Worm (Caenorhabditis elegans): ENCODE results near the gene cutc-1.

Gene cutc-1

DNA sequence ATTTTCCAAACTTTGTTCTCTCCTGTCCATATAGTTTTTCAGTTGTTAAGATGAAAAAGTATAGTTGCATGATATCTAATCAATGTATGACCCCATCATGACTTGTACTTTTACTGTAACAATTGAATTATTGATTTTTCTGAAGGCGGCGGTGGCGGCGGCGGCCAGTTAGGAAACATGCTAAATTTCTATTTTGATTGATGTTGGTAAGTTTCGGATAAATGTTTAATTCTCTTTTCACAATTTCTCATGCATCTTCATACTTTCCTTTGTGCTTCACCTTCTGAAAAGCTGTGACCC is 14.5 kb upstream of the cutc-1 start, which contains the start of gene sor-1:
TSS of gene sor-1 (plus strand) at position 201 of the 300 bp plus-strand sequence.
- no peak for TF ChIP-seq ceh-36 (tag; optimal IDR thresholded peaks at IDR 0.05)
- no peak for TF ChIP-seq tbx-37 (GFP tag; conservative IDR thresholded peaks at IDR 0.05)
- no peak for TF ChIP-seq hmg-4 (GFP tag; optimal IDR thresholded peaks at IDR 0.05)
- TF ChIP-seq ceh-13 (GFP tag; optimal IDR thresholded peaks at IDR 0.05) = no peak
- TF ChIP-seq ama-1 (optimal IDR thresholded peaks at IDR 0.05) = no peak
- TF ChIP-seq B0310.2 (tag; optimal IDR thresholded peaks at IDR 0.05) = no peak
- no peak for TF ChIP-seq F13C5.2 (tag; optimal IDR thresholded peaks at IDR 0.05)
- no peak for TF ChIP-seq flt-1 (GFP tag; IDR thresholded peaks at IDR 0.05)
- TF ChIP-seq scrt-1 (GFP tag; IDR thresholded peaks at IDR 0.05) = no peak
- TF ChIP-seq aly-1 (tag; optimal IDR thresholded peaks at IDR 0.05) = no peak
- TF ChIP-seq hnd-1 (tag; optimal IDR thresholded peaks at IDR 0.05) = no peak

DNA sequence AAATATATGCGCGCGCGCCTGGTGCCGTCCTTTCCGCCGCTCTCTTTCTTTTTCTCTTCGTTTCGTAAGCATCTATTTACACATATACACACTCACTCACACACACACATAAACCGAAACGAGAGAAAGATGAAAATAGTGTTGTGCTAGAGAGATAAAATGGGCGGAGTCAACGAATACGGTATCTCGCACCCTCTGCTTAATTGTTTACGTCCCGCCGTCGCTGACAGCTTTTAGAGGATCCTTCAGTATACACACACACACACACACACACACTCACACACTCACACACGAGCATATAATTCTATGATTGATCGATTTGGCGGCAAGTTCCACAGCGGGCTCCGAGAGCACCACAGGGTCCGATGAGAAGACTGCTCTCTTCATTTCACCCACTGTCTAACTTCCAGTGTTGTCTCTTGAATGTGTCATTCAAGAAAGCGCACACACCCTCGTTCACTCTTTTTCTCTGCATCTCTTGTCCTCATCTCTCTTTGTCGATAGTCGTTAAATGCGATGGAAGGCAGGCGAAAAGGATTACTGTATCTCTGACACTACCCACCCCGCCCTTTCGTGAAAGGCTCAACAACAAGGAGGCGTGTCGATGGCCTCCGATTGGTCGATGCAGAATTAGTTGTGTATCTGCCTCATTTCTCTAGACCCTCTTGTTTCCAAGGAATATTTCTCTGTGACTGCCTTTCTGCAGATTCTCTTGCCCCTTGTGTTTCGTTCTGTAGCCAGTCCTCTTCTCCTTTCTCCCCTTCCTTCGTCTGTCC is 14.0 kb upstream of the cutc-1 start:
- no peak for TF ChIP-seq tbx-37 (GFP tag; conservative IDR thresholded peaks at IDR 0.05)
- 0 out of 2 replicates have a peak, but pooled peaks have one; percentile 2 for TF ChIP-seq flt-1 (GFP tag; IDR thresholded peaks at IDR 0.05)
- TF ChIP-seq hmg-4 (GFP tag; optimal IDR thresholded peaks at IDR 0.05) = peak; percentile 47
- TF ChIP-seq F13C5.2 (tag; optimal IDR thresholded peaks at IDR 0.05) = peak; percentile 15
- peak; percentile 26 for TF ChIP-seq B0310.2 (tag; optimal IDR thresholded peaks at IDR 0.05)
- no peak for TF ChIP-seq ceh-36 (tag; optimal IDR thresholded peaks at IDR 0.05)

DNA sequence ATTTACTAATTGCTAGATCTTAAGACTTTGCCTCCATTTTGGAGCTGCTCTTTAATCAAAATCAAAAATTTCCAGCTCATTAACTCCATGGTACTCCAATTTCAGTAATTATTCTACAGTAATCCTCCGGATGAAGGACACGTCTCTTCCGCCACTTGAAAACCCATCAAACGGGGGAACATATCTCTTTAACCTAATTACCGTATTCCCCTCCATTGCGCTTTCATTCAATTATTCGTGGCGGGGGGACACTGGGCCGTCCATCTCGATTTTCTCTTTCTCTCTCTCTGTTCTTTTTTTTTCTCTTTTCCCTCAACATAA is 13.4 kb upstream of the cutc-1 start:
- no peak for TF ChIP-seq hmg-4 (GFP tag; optimal IDR thresholded peaks at IDR 0.05)

DNA sequence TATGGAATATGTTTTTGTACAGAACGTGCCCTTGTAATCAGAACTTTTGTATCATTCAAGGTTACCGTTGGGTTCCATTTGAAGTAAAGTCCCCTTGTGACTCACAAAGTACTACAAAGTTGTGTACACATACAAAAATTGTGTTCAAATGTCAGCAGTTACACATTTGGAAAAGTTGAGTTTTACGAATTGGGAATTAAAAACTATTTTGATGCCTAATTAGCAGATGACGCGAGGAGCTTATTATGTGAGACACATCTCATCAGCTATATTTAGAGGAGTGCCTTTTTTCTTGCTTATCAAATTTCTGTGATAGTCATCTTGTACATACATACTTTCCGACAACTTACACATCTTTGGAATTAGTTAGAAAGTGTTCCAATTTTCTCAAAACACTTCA is 10.1 kb upstream of the cutc-1 start:
- TF ChIP-seq F13C5.2 (tag; optimal IDR thresholded peaks at IDR 0.05) = no peak
- no peak for TF ChIP-seq scrt-1 (GFP tag; IDR thresholded peaks at IDR 0.05)
- no peak for TF ChIP-seq tra-4 (tag; optimal IDR thresholded peaks at IDR 0.05)
- TF ChIP-seq pes-1 (GFP tag; IDR thresholded peaks at IDR 0.05) = no peak
- TF ChIP-seq hmbx-1 (tag; optimal IDR thresholded peaks at IDR 0.05) = no peak
- no peak for TF ChIP-seq hnd-1 (tag; optimal IDR thresholded peaks at IDR 0.05)
- TF ChIP-seq ceh-36 (tag; optimal IDR thresholded peaks at IDR 0.05) = no peak
- TF ChIP-seq ceh-13 (GFP tag; optimal IDR thresholded peaks at IDR 0.05) = no peak
- no peak for TF ChIP-seq B0310.2 (tag; optimal IDR thresholded peaks at IDR 0.05)
- TF ChIP-seq flt-1 (GFP tag; IDR thresholded peaks at IDR 0.05) = no peak
- no peak for TF ChIP-seq hmg-4 (GFP tag; optimal IDR thresholded peaks at IDR 0.05)
- no peak for TF ChIP-seq ama-1 (optimal IDR thresholded peaks at IDR 0.05)
- TF ChIP-seq ets-7 (tag; optimal IDR thresholded peaks at IDR 0.05) = no peak
- TF ChIP-seq tbx-37 (GFP tag; conservative IDR thresholded peaks at IDR 0.05) = no peak
- no peak for TF ChIP-seq tbx-11 (GFP tag; IDR thresholded peaks at IDR 0.05)
- no peak for TF ChIP-seq sea-1 (GFP tag; conservative IDR thresholded peaks at IDR 0.05)
- TF ChIP-seq aly-1 (tag; optimal IDR thresholded peaks at IDR 0.05) = no peak

DNA sequence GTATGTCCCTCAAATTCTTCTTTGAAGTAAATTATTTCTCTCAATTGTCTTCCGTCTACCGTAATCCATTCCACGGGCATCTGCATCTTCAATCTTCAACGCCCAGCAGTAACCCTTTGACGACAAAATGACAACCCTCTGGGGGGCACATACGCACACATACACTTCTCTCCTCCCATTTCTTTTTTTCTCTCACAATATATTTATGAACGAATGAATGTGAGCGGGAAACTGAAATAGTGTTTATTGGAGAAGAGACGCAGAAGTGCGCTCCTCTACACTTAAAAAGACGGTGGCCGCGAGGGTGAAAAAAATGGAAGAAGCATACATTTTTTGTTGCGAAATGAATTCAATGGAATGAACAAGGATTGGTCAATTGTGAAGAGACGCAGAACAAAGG is 8.6 kb upstream of the cutc-1 start:
- TF ChIP-seq hmg-4 (GFP tag; optimal IDR thresholded peaks at IDR 0.05) (peak; percentile 45), B0310.2 (tag; optimal IDR thresholded peaks at IDR 0.05) (no peak), pes-1 (GFP tag; IDR thresholded peaks at IDR 0.05) (0 out of 2 replicates have a peak, but pooled peaks have one; percentile 43), F13C5.2 (tag; optimal IDR thresholded peaks at IDR 0.05) (peak; percentile 13)

DNA sequence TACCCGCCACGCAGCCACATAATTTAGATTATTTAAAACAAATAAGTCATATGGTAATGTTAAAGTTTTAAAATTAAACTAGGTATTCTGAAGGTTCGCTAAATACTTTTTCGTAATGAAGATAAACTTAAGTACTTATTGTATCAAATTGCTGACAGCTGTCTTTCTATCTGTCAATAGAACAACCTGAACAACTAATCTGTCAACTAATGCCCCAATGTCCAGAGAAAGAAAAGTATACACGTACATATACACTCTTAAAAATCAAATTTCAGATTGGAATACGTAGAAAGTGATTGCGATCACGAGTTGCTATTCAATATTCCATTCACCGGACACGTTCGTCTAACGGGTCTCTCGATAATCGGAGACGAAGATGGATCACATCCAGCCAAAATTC is 7.3 kb upstream of the cutc-1 start:
- no peak for TF ChIP-seq ama-1 (optimal IDR thresholded peaks at IDR 0.05)
- TF ChIP-seq B0310.2 (tag; optimal IDR thresholded peaks at IDR 0.05) = no peak
- no peak for TF ChIP-seq flt-1 (GFP tag; IDR thresholded peaks at IDR 0.05)
- TF ChIP-seq ceh-36 (tag; optimal IDR thresholded peaks at IDR 0.05) = no peak
- no peak for TF ChIP-seq aly-1 (tag; optimal IDR thresholded peaks at IDR 0.05)
- no peak for TF ChIP-seq F13C5.2 (tag; optimal IDR thresholded peaks at IDR 0.05)
- TF ChIP-seq hnd-1 (tag; optimal IDR thresholded peaks at IDR 0.05) = no peak

DNA sequence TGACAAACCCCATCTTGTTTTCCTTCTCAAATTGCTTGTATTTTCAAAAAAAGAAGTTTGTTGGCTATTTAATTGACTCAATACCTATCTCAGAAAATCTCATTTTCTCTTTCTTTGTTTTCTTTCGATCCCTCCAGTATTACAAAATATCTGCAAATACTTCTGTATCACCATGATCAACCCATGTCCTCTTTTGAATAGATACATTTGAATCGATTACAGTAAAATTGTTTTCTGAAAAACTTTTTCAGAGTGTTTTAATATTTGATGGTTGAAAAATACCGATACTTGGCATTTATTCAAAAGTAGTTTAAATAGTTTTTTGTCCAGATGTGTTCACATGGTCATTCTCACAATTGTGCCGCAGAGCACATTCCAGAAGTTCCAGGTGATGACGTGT is 5.8 kb upstream of the cutc-1 start, which contains the start of gene ZK353.9:
TSS of gene ZK353.9 (plus strand) at position 331 of the 400 bp plus-strand sequence.
- TF ChIP-seq tbx-11 (GFP tag; IDR thresholded peaks at IDR 0.05) (no peak), pes-1 (GFP tag; IDR thresholded peaks at IDR 0.05) (no peak), ets-7 (tag; optimal IDR thresholded peaks at IDR 0.05) (no peak), B0310.2 (tag; optimal IDR thresholded peaks at IDR 0.05) (no peak), flt-1 (GFP tag; IDR thresholded peaks at IDR 0.05) (no peak), tra-4 (tag; optimal IDR thresholded peaks at IDR 0.05) (no peak), hnd-1 (tag; optimal IDR thresholded peaks at IDR 0.05) (no peak), scrt-1 (GFP tag; IDR thresholded peaks at IDR 0.05) (no peak), aly-1 (tag; optimal IDR thresholded peaks at IDR 0.05) (no peak), ceh-36 (tag; optimal IDR thresholded peaks at IDR 0.05) (no peak), hmbx-1 (tag; optimal IDR thresholded peaks at IDR 0.05) (no peak), ceh-13 (GFP tag; optimal IDR thresholded peaks at IDR 0.05) (no peak), F13C5.2 (tag; optimal IDR thresholded peaks at IDR 0.05) (no peak), hmg-4 (GFP tag; optimal IDR thresholded peaks at IDR 0.05) (no peak)

DNA sequence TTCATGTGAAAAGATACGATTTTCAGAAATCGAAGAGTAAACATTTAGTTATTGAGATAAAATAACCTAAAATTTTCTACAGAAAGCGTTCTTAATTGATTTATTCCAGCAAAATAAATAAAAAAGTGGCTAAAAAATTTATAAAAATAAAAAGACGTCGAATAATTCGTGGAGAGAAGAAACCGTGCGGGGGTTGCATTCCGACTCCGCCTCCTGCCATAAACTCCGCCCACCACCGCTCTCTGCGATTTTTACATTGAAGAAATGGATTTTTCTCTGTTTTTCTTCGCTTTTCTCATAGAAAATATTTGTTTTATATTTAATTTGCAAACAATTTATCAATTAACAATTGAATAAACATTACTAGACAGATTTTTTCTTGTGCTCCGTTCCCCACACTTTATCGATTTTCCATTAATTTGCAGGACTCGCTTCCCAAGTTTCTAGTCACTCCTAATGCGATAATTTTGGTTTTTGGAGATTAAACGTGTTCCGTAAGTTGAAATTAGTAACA is 2.1 kb upstream of the cutc-1 start, which contains the start of the genes ubxn-4 and cyy-1:
TSS of gene ubxn-4 (minus strand) at position 114 of the 514 bp plus-strand sequence.
TSS of gene cyy-1 (plus strand) at position 426 of the 514 bp plus-strand sequence.
- TF ChIP-seq sea-1 (GFP tag; conservative IDR thresholded peaks at IDR 0.05) = no peak
- TF ChIP-seq ama-1 (optimal IDR thresholded peaks at IDR 0.05) = no peak
- TF ChIP-seq ceh-13 (GFP tag; optimal IDR thresholded peaks at IDR 0.05) = no peak
- TF ChIP-seq tbx-11 (GFP tag; IDR thresholded peaks at IDR 0.05) = no peak
- TF ChIP-seq B0310.2 (tag; optimal IDR thresholded peaks at IDR 0.05) = no peak
- TF ChIP-seq hmg-4 (GFP tag; optimal IDR thresholded peaks at IDR 0.05) = no peak
- TF ChIP-seq scrt-1 (GFP tag; IDR thresholded peaks at IDR 0.05) = no peak
- TF ChIP-seq pes-1 (GFP tag; IDR thresholded peaks at IDR 0.05) = no peak
- no peak for TF ChIP-seq F13C5.2 (tag; optimal IDR thresholded peaks at IDR 0.05)
- TF ChIP-seq flt-1 (GFP tag; IDR thresholded peaks at IDR 0.05) = no peak
- TF ChIP-seq tra-4 (tag; optimal IDR thresholded peaks at IDR 0.05) = no peak

All from whole organism, early embryonic.